Fruit fly (Drosophila melanogaster) whole organism, embryonic: Measurements from ENCODE around the gene c12.2.

ENCODE experiments used
- CG10209 ChIP-seq: fragments of 200-800 bp; sonication (Bioruptor generic); optimal IDR thresholded peaks from 3 replicates; lab custom pipeline; 2017; ENCODE audit warnings: missing biosample characterization, mild to moderate bottlenecking, missing genetic modification characterization, missing genetic modification reagents
- CG10431 ChIP-seq: fragments of 200-800 bp; sonication (Bioruptor generic); optimal IDR thresholded peaks from 3 replicates; lab custom pipeline; 2018; ENCODE audit warnings: missing biosample characterization, mild to moderate bottlenecking, missing genetic modification characterization
- CG10654 ChIP-seq: fragments of 200-800 bp; sonication (Bioruptor generic); optimal IDR thresholded peaks from 2 replicates; lab custom pipeline; 2016; ENCODE audit warnings: missing biosample characterization, missing genetic modification characterization
- CG12744 ChIP-seq: fragments of 200-800 bp; sonication (Bioruptor generic); optimal IDR thresholded peaks from 2 replicates; lab custom pipeline; 2016; ENCODE audit warnings: missing biosample characterization, missing genetic modification characterization
- CG15073 ChIP-seq: fragments of 200-800 bp; sonication (Bioruptor generic); optimal IDR thresholded peaks from 2 replicates; lab custom pipeline; 2016; ENCODE audit warnings: missing biosample characterization, missing genetic modification characterization
- CG17568 ChIP-seq: fragments of 200-800 bp; sonication (Bioruptor generic); optimal IDR thresholded peaks from 2 replicates; lab custom pipeline; 2018; ENCODE audit warnings: missing biosample characterization, mild to moderate bottlenecking, missing genetic modification characterization, moderate library complexity
- CG18599 ChIP-seq: fragments of 200-800 bp; sonication (Bioruptor generic); optimal IDR thresholded peaks from 3 replicates; lab custom pipeline; 2017; ENCODE audit warnings: missing biosample characterization, missing genetic modification characterization, mild to moderate bottlenecking, moderate library complexity, missing genetic modification reagents
- CG30020 ChIP-seq: fragments of 200-800 bp; optimal IDR thresholded peaks from 2 replicates; lab custom pipeline; 2019; ENCODE audit warnings: missing biosample characterization, mild to moderate bottlenecking, missing genetic modification characterization, moderate library complexity
- CG3163 ChIP-seq: fragments of 200-800 bp; sonication (Bioruptor generic); optimal IDR thresholded peaks from 3 replicates; lab custom pipeline; 2016; ENCODE audit warnings: missing biosample characterization, missing genetic modification characterization
- CG5180 ChIP-seq: fragments of 200-800 bp; sonication (Bioruptor generic); optimal IDR thresholded peaks from 3 replicates; lab custom pipeline; 2017; ENCODE audit warnings: missing biosample characterization, missing genetic modification characterization, mild to moderate bottlenecking, moderate library complexity, missing genetic modification reagents
- CG6683 ChIP-seq: fragments of 200-800 bp; sonication (Bioruptor generic); optimal IDR thresholded peaks from 2 replicates; lab custom pipeline; 2017; ENCODE audit warnings: missing biosample characterization, mild to moderate bottlenecking, missing genetic modification characterization, missing genetic modification reagents
- CG6689 ChIP-seq: fragments of 200-800 bp; sonication (Bioruptor generic); IDR thresholded peaks from 2 replicates; pipeline ENCODE4 v1.3.6; 2022; ENCODE audit warnings: missing biosample characterization, missing genetic modification characterization
- CG6813 ChIP-seq: fragments of 200-800 bp; sonication (Bioruptor generic); optimal IDR thresholded peaks from 2 replicates; lab custom pipeline; 2017; ENCODE audit warnings: missing biosample characterization, missing genetic modification characterization, mild to moderate bottlenecking, moderate library complexity, missing genetic modification reagents
- CG6854 ChIP-seq: fragments of 200-800 bp; sonication (Bioruptor generic); optimal IDR thresholded peaks from 3 replicates; lab custom pipeline; 2017; ENCODE audit warnings: missing biosample characterization, mild to moderate bottlenecking, missing genetic modification characterization
- CG7928 ChIP-seq: fragments of 200-800 bp; sonication (Bioruptor generic); optimal IDR thresholded peaks from 2 replicates; lab custom pipeline; 2017; ENCODE audit warnings: missing biosample characterization, mild to moderate bottlenecking, missing genetic modification characterization
- CG8281 ChIP-seq: fragments of 200-800 bp; sonication (Bioruptor generic); optimal IDR thresholded peaks from 2 replicates; lab custom pipeline; 2018; ENCODE audit warnings: missing biosample characterization, mild to moderate bottlenecking, missing genetic modification characterization, moderate library complexity
- Dek ChIP-seq: fragments of 200-800 bp; sonication (Bioruptor generic); optimal IDR thresholded peaks from 3 replicates; lab custom pipeline; 2019; ENCODE audit warnings: missing biosample characterization, mild to moderate bottlenecking, missing genetic modification characterization, moderate library complexity
- Elba2 ChIP-seq: fragments of 200-800 bp; sonication (Bioruptor generic); optimal IDR thresholded peaks from 3 replicates; lab custom pipeline; 2016; ENCODE audit warnings: missing biosample characterization, missing genetic modification characterization
- Fer2 ChIP-seq: fragments of 200-800 bp; sonication (Bioruptor generic); optimal IDR thresholded peaks from 2 replicates; lab custom pipeline; 2018; ENCODE audit warnings: missing biosample characterization, mild to moderate bottlenecking, missing genetic modification characterization, moderate library complexity
- H15 ChIP-seq: fragments of 200-800 bp; sonication (Bioruptor generic); IDR thresholded peaks from 3 replicates; pipeline ENCODE4 v1.3.6; 2022; ENCODE audit warnings: missing biosample characterization, missing genetic modification characterization
- Hr51 ChIP-seq, 2 experiments: fragments of 200-800 bp; sonication (Bioruptor generic); optimal IDR thresholded peaks; 2 replicates in 1 of 2; 3 replicates in 1 of 2; lab custom pipeline; 2016 to 2018; ENCODE audit warnings: missing biosample characterization in 2 of 2, missing genetic modification characterization in 2 of 2, mild to moderate bottlenecking in 1 of 2, moderate library complexity in 1 of 2
- Lpt ChIP-seq: fragments of >200 bp; optimal IDR thresholded peaks from 2 replicates; lab custom pipeline; 2018; ENCODE audit warnings: missing biosample characterization, missing genetic modification characterization
- MBD-R2 ChIP-seq: fragments of 200-800 bp; sonication (Bioruptor generic); IDR thresholded peaks from 2 replicates; pipeline ENCODE4 v1.3.6; 2022; ENCODE audit warnings: missing biosample characterization, missing genetic modification characterization
- Med ChIP-seq: fragments of 200-800 bp; sonication (Bioruptor generic); peaks from one replicate; lab custom pipeline; 2016; ENCODE audit warnings: missing biosample characterization, missing genetic modification characterization, mild to moderate bottlenecking, inconsistent platforms, moderate library complexity
- Meics ChIP-seq: fragments of 200-800 bp; sonication (Bioruptor generic); optimal IDR thresholded peaks from 2 replicates; lab custom pipeline; 2017; ENCODE audit warnings: missing biosample characterization, mild to moderate bottlenecking, missing genetic modification characterization
- Nf-YC ChIP-seq: fragments of 200-800 bp; optimal IDR thresholded peaks from 3 replicates; lab custom pipeline; 2019; ENCODE audit warnings: missing biosample characterization, mild to moderate bottlenecking, missing genetic modification characterization, moderate library complexity
- Ravus ChIP-seq: fragments of 200-800 bp; sonication (Bioruptor generic); IDR thresholded peaks from 2 replicates; pipeline ENCODE4 v1.3.6; 2022; ENCODE audit warnings: missing biosample characterization, missing genetic modification characterization
- Sox102F ChIP-seq: fragments of 200-800 bp; sonication (Bioruptor generic); optimal IDR thresholded peaks from 2 replicates; lab custom pipeline; 2018; ENCODE audit warnings: missing biosample characterization, mild to moderate bottlenecking, missing genetic modification characterization, moderate library complexity
- Sry-β ChIP-seq: fragments of 200-800 bp; sonication (Bioruptor generic); optimal IDR thresholded peaks from 2 replicates; lab custom pipeline; 2018; ENCODE audit warnings: missing biosample characterization, mild to moderate bottlenecking, missing genetic modification characterization, moderate library complexity
- Trl ChIP-seq, 3 experiments: fragments of >200 bp in 2 of 3; fragments of 200-800 bp in 1 of 3; sonication (Bioruptor generic) in 1 of 3; optimal IDR thresholded peaks; 2 replicates in 1 of 3; 3 replicates in 2 of 3; lab custom pipeline; 2016 to 2017; ENCODE audit warnings: missing biosample characterization in 1 of 3, missing genetic modification characterization in 1 of 3
- ac ChIP-seq: fragments of 200-800 bp; sonication (Bioruptor generic); optimal IDR thresholded peaks from 3 replicates; lab custom pipeline; 2017; ENCODE audit warnings: missing biosample characterization, mild to moderate bottlenecking, missing genetic modification characterization
- cg ChIP-seq: fragments of 200-800 bp; sonication (Bioruptor generic); optimal IDR thresholded peaks from 3 replicates; lab custom pipeline; 2019; ENCODE audit warnings: missing biosample characterization, mild to moderate bottlenecking, missing genetic modification characterization, moderate library complexity
- crp ChIP-seq, 2 experiments: fragments of 200-800 bp; sonication (Bioruptor generic); optimal IDR thresholded peaks; 2 replicates in 1 of 2; 3 replicates in 1 of 2; lab custom pipeline; 2017; ENCODE audit warnings: missing biosample characterization in 2 of 2, missing genetic modification characterization in 2 of 2, mild to moderate bottlenecking in 1 of 2, moderate library complexity in 1 of 2
- ems ChIP-seq: fragments of 200-800 bp; sonication (Bioruptor generic); optimal IDR thresholded peaks from 3 replicates; lab custom pipeline; 2016; ENCODE audit warnings: missing biosample characterization, missing genetic modification characterization
- ftz-f1 ChIP-seq: fragments of 200-800 bp; sonication (Bioruptor generic); optimal IDR thresholded peaks from 2 replicates; lab custom pipeline; 2016; ENCODE audit warnings: missing biosample characterization, missing genetic modification characterization
- gem ChIP-seq: fragments of 200-800 bp; sonication (Bioruptor generic); optimal IDR thresholded peaks from 2 replicates; lab custom pipeline; 2019; ENCODE audit warnings: missing biosample characterization, mild to moderate bottlenecking, missing genetic modification characterization, moderate library complexity
- nom ChIP-seq: fragments of 200-800 bp; sonication (Bioruptor generic); optimal IDR thresholded peaks from 2 replicates; lab custom pipeline; 2017; ENCODE audit warnings: missing biosample characterization, missing genetic modification characterization, mild to moderate bottlenecking, moderate library complexity, missing genetic modification reagents
- odd ChIP-seq: fragments of 200-800 bp; sonication (Bioruptor generic); optimal IDR thresholded peaks from 2 replicates; lab custom pipeline; 2017; ENCODE audit warnings: missing biosample characterization, mild to moderate bottlenecking, missing genetic modification characterization
- p53 ChIP-seq: fragments of 200-800 bp; sonication (Bioruptor generic); optimal IDR thresholded peaks from 2 replicates; lab custom pipeline; 2016; ENCODE audit warnings: missing biosample characterization, missing genetic modification characterization
- repo ChIP-seq: fragments of 200-800 bp; sonication (Bioruptor generic); optimal IDR thresholded peaks from 2 replicates; lab custom pipeline; 2016; ENCODE audit warnings: missing biosample characterization, missing genetic modification characterization
- rib ChIP-seq: fragments of 200-800 bp; sonication (Bioruptor generic); IDR thresholded peaks from 2 replicates; pipeline ENCODE4 v1.3.6; 2022; ENCODE audit warnings: missing biosample characterization, missing genetic modification characterization
- salm ChIP-seq: fragments of 200-800 bp; sonication (Bioruptor generic); optimal IDR thresholded peaks from 2 replicates; lab custom pipeline; 2018; ENCODE audit warnings: missing biosample characterization, mild to moderate bottlenecking, missing genetic modification characterization
- sc ChIP-seq, 3 experiments: fragments of >200 bp in 2 of 3; fragments of 200-800 bp in 1 of 3; sonication (Bioruptor generic) in 1 of 3; optimal IDR thresholded peaks; 2 replicates in 2 of 3; 3 replicates in 1 of 3; lab custom pipeline; 2017; ENCODE audit warnings: mild to moderate bottlenecking in 1 of 3, missing biosample characterization in 1 of 3, missing genetic modification characterization in 1 of 3, missing genetic modification reagents in 1 of 3
- schlank ChIP-seq: fragments of 200-800 bp; sonication (Bioruptor generic); optimal IDR thresholded peaks from 2 replicates; lab custom pipeline; 2018; ENCODE audit warnings: missing biosample characterization, mild to moderate bottlenecking, missing genetic modification characterization
- sob ChIP-seq: fragments of 200-800 bp; sonication (Bioruptor generic); IDR thresholded peaks from 2 replicates; pipeline ENCODE4 v1.3.6; 2022; ENCODE audit warnings: missing biosample characterization, missing genetic modification characterization
- tin ChIP-seq: fragments of 200-800 bp; sonication (Bioruptor generic); optimal IDR thresholded peaks from 3 replicates; lab custom pipeline; 2016; ENCODE audit warnings: missing biosample characterization, missing genetic modification characterization
- tio ChIP-seq: fragments of 200-800 bp; sonication (Bioruptor generic); optimal IDR thresholded peaks from 2 replicates; lab custom pipeline; 2017; ENCODE audit warnings: missing biosample characterization, missing genetic modification characterization, inconsistent platforms
- vvl ChIP-seq: fragments of 200-800 bp; sonication (Bioruptor generic); IDR thresholded peaks from 2 replicates; pipeline ENCODE4 v1.3.6; 2022; ENCODE audit warnings: missing biosample characterization, missing genetic modification characterization

Gene c12.2

dm6 chrX:9355193-9355995, 36.2 kb downstream of the c12.2 start (continued):
- TF ChIP-seq H15 (GFP tag; lab: Robert Waterston, UW): no peak
- no peak for TF ChIP-seq sc (optimal IDR thresholded peaks at IDR 0.05; lab: Kevin White, UChicago)
- no peak for TF ChIP-seq sc (GFP tag; optimal IDR thresholded peaks at IDR 0.05; lab: Kevin White, UChicago)
- TF ChIP-seq Med (GFP tag; lab: Kevin White, UChicago): peak; percentile 47
- peak; percentile 17 for TF ChIP-seq Sox102F (GFP tag; lab: Kevin White, UChicago)
- TF ChIP-seq CG30020: no peak
- TF ChIP-seq nom: peak; percentile 70
- TF ChIP-seq CG6813: no peak
- no peak for TF ChIP-seq CG10209
- TF ChIP-seq CG10654 (GFP tag; lab: Kevin White, UChicago): no peak
- TF ChIP-seq CG18599 (GFP tag; lab: Kevin White, UChicago): peak; percentile 34
- TF ChIP-seq CG10431 (GFP tag; lab: Kevin White, UChicago): no peak
- TF ChIP-seq CG6683 (GFP tag; lab: Kevin White, UChicago): no peak
- TF ChIP-seq CG6689 (GFP tag; lab: Robert Waterston, UW): no peak
- no peak for TF ChIP-seq crp (GFP tag; optimal IDR thresholded peaks at IDR 0.05; lab: Kevin White, UChicago)
- peak; percentile 15 for TF ChIP-seq gem (tag; lab: Kevin White, UChicago)
- TF ChIP-seq MBD-R2 (GFP tag; lab: Robert Waterston, UW): no peak
- TF ChIP-seq CG6854 (GFP tag; lab: Kevin White, UChicago): no peak
- no peak for TF ChIP-seq ac (GFP tag; lab: Kevin White, UChicago)
- no peak for TF ChIP-seq CG17568
- TF ChIP-seq Meics: peak; percentile 15
- TF ChIP-seq Elba2: no peak
- TF ChIP-seq p53 (GFP tag; lab: Kevin White, UChicago): no peak
- TF ChIP-seq Fer2 (tag; lab: Kevin White, UChicago): no peak
- TF ChIP-seq CG15073 (GFP tag; lab: Kevin White, UChicago): no peak
- no peak for TF ChIP-seq Sry-β
- TF ChIP-seq CG7928: no peak
- no peak for TF ChIP-seq CG5180 (GFP tag; lab: Kevin White, UChicago)
- no peak for TF ChIP-seq tin (GFP tag; lab: Kevin White, UChicago)
- TF ChIP-seq odd (GFP tag; lab: Kevin White, UChicago): no peak
- peak in 1 of 2 experiments; percentile 46 for TF ChIP-seq Trl (optimal IDR thresholded peaks at IDR 0.05; lab: Kevin White, UChicago)
- no peak for TF ChIP-seq Trl (GFP tag; optimal IDR thresholded peaks at IDR 0.05; lab: Kevin White, UChicago)
- TF ChIP-seq CG3163 (GFP tag; lab: Kevin White, UChicago): peak; percentile 2
- no peak for TF ChIP-seq repo (GFP tag; lab: Kevin White, UChicago)
- no peak for TF ChIP-seq ftz-f1 (GFP tag; lab: Kevin White, UChicago)
- peak; percentile 95 for TF ChIP-seq cg (GFP tag; lab: Kevin White, UChicago)
- no peak for TF ChIP-seq Nf-YC
- no peak for TF ChIP-seq Dek (tag; lab: Kevin White, UChicago)
- TF ChIP-seq sob: no peak
- peak; percentile 39; the same call in 1 of the 2 replicates for TF ChIP-seq vvl (GFP tag; lab: Robert Waterston, UW)
- no peak for TF ChIP-seq ems
- TF ChIP-seq CG8281 (tag; lab: Kevin White, UChicago): no peak
- no peak for TF ChIP-seq tio (GFP tag; lab: Kevin White, UChicago)
- TF ChIP-seq Hr51 (GFP tag; optimal IDR thresholded peaks at IDR 0.05; lab: Kevin White, UChicago): no peak
- TF ChIP-seq salm (tag; lab: Kevin White, UChicago): no peak
- no peak for TF ChIP-seq Ravus (GFP tag; lab: Robert Waterston, UW)
- TF ChIP-seq CG12744 (GFP tag; lab: Kevin White, UChicago): no peak
- TF ChIP-seq rib: no peak
- TF ChIP-seq schlank (tag; lab: Kevin White, UChicago): no peak
- TF ChIP-seq Lpt: no peak
